Worm (Caenorhabditis elegans): ENCODE data around the gene dhs-18.

dhs-18 gene

ce11 chrV:11076028-11076402 is 29.4 kb upstream of the dhs-18 start:
- TF ChIP-seq him-1 (tag; optimal IDR thresholded peaks at IDR 0.05), result no peak
- no peak for TF ChIP-seq dao-5 (tag; optimal IDR thresholded peaks at IDR 0.05)
- TF ChIP-seq W03F9.2 (tag; optimal IDR thresholded peaks at IDR 0.05), result no peak

- TF ChIP-seq W03F9.2 (tag; optimal IDR thresholded peaks at IDR 0.05), result no peak
- no peak for TF ChIP-seq him-1 (tag; optimal IDR thresholded peaks at IDR 0.05)
- no peak for TF ChIP-seq dao-5 (tag; optimal IDR thresholded peaks at IDR 0.05)
Observed at ce11 chrV:11075209-11076027, 28.8 kb upstream of the dhs-18 start.

- TF ChIP-seq dao-5 (tag; optimal IDR thresholded peaks at IDR 0.05) (no peak), him-1 (tag; optimal IDR thresholded peaks at IDR 0.05) (no peak)
Observed at ce11 chrV:11074448-11074847, 27.8 kb upstream of the dhs-18 start, which contains the start of gene act-3. Gene act-3, minus strand, starts transcription at chrV:11074498.

- TF ChIP-seq W03F9.2 (tag; optimal IDR thresholded peaks at IDR 0.05) (no peak), him-1 (tag; optimal IDR thresholded peaks at IDR 0.05) (no peak), dao-5 (tag; optimal IDR thresholded peaks at IDR 0.05) (no peak)
Observed at ce11 chrV:11073354-11073753, 26.7 kb upstream of the dhs-18 start.

- TF ChIP-seq him-1 (tag; optimal IDR thresholded peaks at IDR 0.05), result no peak
- no peak for TF ChIP-seq W03F9.2 (tag; optimal IDR thresholded peaks at IDR 0.05)
- TF ChIP-seq dao-5 (tag; optimal IDR thresholded peaks at IDR 0.05), result no peak
Observed at ce11 chrV:11071453-11071852, 24.8 kb upstream of the dhs-18 start.

ce11 chrV:11070388-11070787 is 23.8 kb upstream of the dhs-18 start:
- TF ChIP-seq W03F9.2 (tag; optimal IDR thresholded peaks at IDR 0.05), result no peak

ce11 chrV:11069277-11069676 is 22.6 kb upstream of the dhs-18 start, which contains the start of gene T04C12.8:
Gene T04C12.8, minus strand, starts transcription at chrV:11069358.
- TF ChIP-seq W03F9.2 (tag; optimal IDR thresholded peaks at IDR 0.05) (peak; percentile 51), him-1 (tag; optimal IDR thresholded peaks at IDR 0.05) (no peak)

ce11 chrV:11065513-11065912 is 18.9 kb upstream of the dhs-18 start, which contains the start of gene nlp-80:
Gene nlp-80, minus strand, starts transcription at chrV:11065613.
- TF ChIP-seq dao-5 (tag; optimal IDR thresholded peaks at IDR 0.05) (no peak), W03F9.2 (tag; optimal IDR thresholded peaks at IDR 0.05) (no peak), him-1 (tag; optimal IDR thresholded peaks at IDR 0.05) (no peak)

- TF ChIP-seq dao-5 (tag; optimal IDR thresholded peaks at IDR 0.05) (no peak), W03F9.2 (tag; optimal IDR thresholded peaks at IDR 0.05) (no peak), him-1 (tag; optimal IDR thresholded peaks at IDR 0.05) (no peak)
Observed at ce11 chrV:11063115-11063514, 16.5 kb upstream of the dhs-18 start, which contains the start of gene T04C12.9. Gene T04C12.9, minus strand, starts transcription at chrV:11063215.

- TF ChIP-seq him-1 (tag; optimal IDR thresholded peaks at IDR 0.05), result no peak
- TF ChIP-seq dao-5 (tag; optimal IDR thresholded peaks at IDR 0.05), result no peak
- no peak for TF ChIP-seq W03F9.2 (tag; optimal IDR thresholded peaks at IDR 0.05)
Observed at ce11 chrV:11061887-11062286, 15.3 kb upstream of the dhs-18 start.

- TF ChIP-seq dao-5 (tag; optimal IDR thresholded peaks at IDR 0.05) (no peak), him-1 (tag; optimal IDR thresholded peaks at IDR 0.05) (no peak), W03F9.2 (tag; optimal IDR thresholded peaks at IDR 0.05) (no peak)
Observed at ce11 chrV:11060239-11060984, 13.8 kb upstream of the dhs-18 start, which contains the start of gene T04C12.11. Gene T04C12.11, minus strand, starts transcription at chrV:11060289.

ce11 chrV:11059180-11059579 is 12.5 kb upstream of the dhs-18 start, which contains the start of gene T04C12.1:
Gene T04C12.1, minus strand, starts transcription at chrV:11059269.
- TF ChIP-seq him-1 (tag; optimal IDR thresholded peaks at IDR 0.05), result no peak
- no peak for TF ChIP-seq W03F9.2 (tag; optimal IDR thresholded peaks at IDR 0.05)
- TF ChIP-seq dao-5 (tag; optimal IDR thresholded peaks at IDR 0.05), result no peak

- TF ChIP-seq him-1 (tag; optimal IDR thresholded peaks at IDR 0.05), result no peak
Observed at ce11 chrV:11057043-11057442, 10.4 kb upstream of the dhs-18 start, which contains the start of gene srh-75. Gene srh-75, minus strand, starts transcription at chrV:11057143.

- TF ChIP-seq dao-5 (tag; optimal IDR thresholded peaks at IDR 0.05), result no peak
- TF ChIP-seq him-1 (tag; optimal IDR thresholded peaks at IDR 0.05), result no peak
- no peak for TF ChIP-seq W03F9.2 (tag; optimal IDR thresholded peaks at IDR 0.05)
Observed at ce11 chrV:11056484-11056883, 9.9 kb upstream of the dhs-18 start.
